Worm (Caenorhabditis elegans): ENCODE measurements around the gene ooc-5.

Gene ooc-5

ce11 chrII:8962206-8962605 is 30.8 kb upstream of the ooc-5 start:
- TF ChIP-seq dox-1 (GFP tag; IDR thresholded peaks at IDR 0.05) = peak; percentile 39; the same call in 1 of the 2 replicates
- TF ChIP-seq attf-5 (GFP tag; optimal IDR thresholded peaks at IDR 0.05) = no peak
- TF ChIP-seq nhr-80 (tag; optimal IDR thresholded peaks at IDR 0.05) = no peak
- TF ChIP-seq ztf-28 (GFP tag; IDR thresholded peaks at IDR 0.05) = no peak
- no peak for TF ChIP-seq F57C9.4 (tag; optimal IDR thresholded peaks at IDR 0.05)
- no peak for TF ChIP-seq ceh-58 (GFP tag; IDR thresholded peaks at IDR 0.05)
- TF ChIP-seq cebp-1 (GFP tag; IDR thresholded peaks at IDR 0.05) = no peak
- peak; percentile 2 for TF ChIP-seq cebp-1 (tag; optimal IDR thresholded peaks at IDR 0.05)
- no peak for TF ChIP-seq attf-6 (GFP tag; IDR thresholded peaks at IDR 0.05)
- no peak for TF ChIP-seq F49E8.2 (tag; optimal IDR thresholded peaks at IDR 0.05; ENCODE audit: insufficient read depth)
- no peak for TF ChIP-seq Y53F4B.3 (GFP tag; IDR thresholded peaks at IDR 0.05)
- no peak for TF ChIP-seq hmg-1.2 (GFP tag; IDR thresholded peaks at IDR 0.05)
- no peak for TF ChIP-seq ama-1 (optimal IDR thresholded peaks at IDR 0.05)
- peak in 1 of 2 experiments; percentile 0 for TF ChIP-seq ama-1 (GFP tag; optimal IDR thresholded peaks at IDR 0.05)

DNA sequence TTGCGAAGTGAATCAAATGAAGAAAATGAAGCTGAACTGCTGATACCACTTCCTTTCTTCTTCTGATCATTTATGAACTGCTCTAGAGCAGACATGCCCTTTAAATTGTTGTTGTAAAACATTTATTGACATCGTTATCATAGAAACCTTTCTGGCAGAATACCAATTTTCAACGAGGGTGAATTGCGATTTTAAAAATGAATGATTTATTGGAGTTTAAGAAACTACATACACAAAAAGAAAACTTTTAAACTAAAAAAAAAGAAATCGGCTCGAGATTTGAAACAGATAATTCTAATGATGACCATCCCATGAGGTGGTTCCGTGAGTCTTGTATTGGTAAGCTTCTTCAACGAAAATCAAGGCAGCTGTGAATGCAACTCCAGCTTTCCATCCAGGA is 28.9 kb upstream of the ooc-5 start, which contains the start of gene sftd-3:
Gene sftd-3 (minus strand): TSS at position 101 of the 400 bp plus-strand sequence.
- TF ChIP-seq ccch-3 (GFP tag; optimal IDR thresholded peaks at IDR 0.05) (no peak), lag-1 (GFP tag; IDR thresholded peaks at IDR 0.05) (no peak), madf-10 (tag; optimal IDR thresholded peaks at IDR 0.05) (no peak), lin-54 (GFP tag; optimal IDR thresholded peaks at IDR 0.05) (no peak), hrde-1 (tag; optimal IDR thresholded peaks at IDR 0.05; ENCODE audit: borderline replicate concordance) (no peak)

DNA sequence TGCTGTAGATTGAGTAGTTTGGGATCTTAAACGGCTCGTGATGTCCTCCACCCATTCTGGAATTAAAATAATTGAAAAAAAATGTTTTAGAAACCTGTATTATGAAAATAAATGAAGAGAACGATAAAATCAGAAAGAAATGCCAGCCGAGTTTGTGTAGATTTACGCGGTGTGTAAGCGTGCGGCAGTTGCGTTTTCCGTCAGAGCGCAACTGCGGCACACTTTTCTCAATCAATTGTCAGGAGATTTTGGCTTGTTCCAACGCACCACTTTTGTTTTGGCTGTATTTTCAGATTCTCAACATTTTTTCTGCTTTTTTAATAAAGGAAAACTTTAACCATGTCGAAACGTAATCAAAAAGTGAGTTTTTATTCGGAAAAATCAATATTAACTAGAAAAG is 28.1 kb upstream of the ooc-5 start, which contains the start of the genes ndub-3 and C18E9.2:
Gene ndub-3 (minus strand): TSS at position 56 of the 400 bp plus-strand sequence.
Gene C18E9.2 (plus strand): TSS at position 172 of the 400 bp plus-strand sequence.
- TF ChIP-seq atf-7 (tag; optimal IDR thresholded peaks at IDR 0.05) (no peak), dpl-1 (GFP tag; optimal IDR thresholded peaks at IDR 0.05) (no peak), sptf-2 (GFP tag; optimal IDR thresholded peaks at IDR 0.05) (no peak), nhr-80 (tag; optimal IDR thresholded peaks at IDR 0.05) (peak; percentile 29), lir-1 (GFP tag; conservative IDR thresholded peaks at IDR 0.05) (no peak), hmg-1.2 (GFP tag; IDR thresholded peaks at IDR 0.05) (no peak), F37B4.10 (GFP tag; IDR thresholded peaks at IDR 0.05) (no peak), madf-6 (GFP tag; IDR thresholded peaks at IDR 0.05) (no peak), egl-44 (GFP tag; IDR thresholded peaks at IDR 0.05) (no peak), cebp-1 (GFP tag; IDR thresholded peaks at IDR 0.05) (no peak), cebp-1 (tag; optimal IDR thresholded peaks at IDR 0.05) (peak; percentile 37), Y56A3A.18 (GFP tag; IDR thresholded peaks at IDR 0.05) (no peak), mes-4 (tag; optimal IDR thresholded peaks at IDR 0.05) (no peak), hlh-26 (GFP tag; conservative IDR thresholded peaks at IDR 0.05) (no peak), madf-3 (GFP tag; IDR thresholded peaks at IDR 0.05) (no peak), lin-40 (tag; optimal IDR thresholded peaks at IDR 0.05) (no peak), madf-8 (GFP tag; conservative IDR thresholded peaks at IDR 0.05) (no peak), egrh-3 (GFP tag; IDR thresholded peaks at IDR 0.05) (no peak), Y53G8AR.9 (GFP tag; conservative IDR thresholded peaks at IDR 0.05) (no peak), attf-3 (GFP tag; conservative IDR thresholded peaks at IDR 0.05) (no peak), snpc-3.4 (tag; optimal IDR thresholded peaks at IDR 0.05) (no peak), let-607 (tag; optimal IDR thresholded peaks at IDR 0.05) (peak; percentile 86 to 93), ekl-4 (GFP tag; IDR thresholded peaks at IDR 0.05) (no peak), attf-5 (GFP tag; optimal IDR thresholded peaks at IDR 0.05) (peak; percentile 58), lin-35 (GFP tag; optimal IDR thresholded peaks at IDR 0.05) (no peak), dox-1 (GFP tag; IDR thresholded peaks at IDR 0.05) (peak; percentile 52; the same call in 1 of the 2 replicates), fkh-3 (tag; optimal IDR thresholded peaks at IDR 0.05) (no peak), snpc-1.3 (tag; optimal IDR thresholded peaks at IDR 0.05; ENCODE audit: insufficient read depth) (no peak), hmg-20 (GFP tag; IDR thresholded peaks at IDR 0.05) (no peak), nhr-90 (tag; optimal IDR thresholded peaks at IDR 0.05) (no peak)
